Worm (Caenorhabditis elegans) whole organism, mixed stage, embryonic: ENCODE measurements around the gene ndx-6.

Experiments
- cnd-1 ChIP-seq: fragments of 200-800 bp; sonication (Bioruptor generic); optimal IDR thresholded peaks from 2 replicates; lab custom pipeline; 2018; ENCODE audit warnings: mild to moderate bottlenecking, missing genetic modification characterization, missing compliant biosample characterization
- lin-13 ChIP-seq: fragments of 150-350 bp; optimal IDR thresholded peaks from 2 replicates; lab custom pipeline; 2014; ENCODE audit warnings: missing biosample characterization, missing genetic modification characterization
- lsy-2 ChIP-seq: fragments of 150-350 bp; optimal IDR thresholded peaks from 2 replicates; lab custom pipeline; 2014; ENCODE audit warnings: missing biosample characterization, missing genetic modification characterization
- mep-1 ChIP-seq: fragments of 150-350 bp; optimal IDR thresholded peaks from 2 replicates; lab custom pipeline; 2017; ENCODE audit warnings: missing biosample characterization, missing genetic modification reagents, missing genetic modification characterization, inconsistent platforms
- nhr-28 ChIP-seq: fragments of 150-350 bp; optimal IDR thresholded peaks from 2 replicates; lab custom pipeline; 2014; ENCODE audit warnings: missing biosample characterization, missing genetic modification characterization
- nhr-76 ChIP-seq: sonication (generic microtip); optimal IDR thresholded peaks from 2 replicates; lab custom pipeline; 2017; ENCODE audit warnings: missing biosample characterization, missing genetic modification characterization
- pha-4 ChIP-seq: fragments of 150-350 bp; optimal IDR thresholded peaks from 2 replicates; lab custom pipeline; 2018; ENCODE audit warnings: missing biosample characterization, missing genetic modification reagents, missing genetic modification characterization
- snpc-4 ChIP-seq: fragments of 150-350 bp; optimal IDR thresholded peaks from 2 replicates; lab custom pipeline; 2014; ENCODE audit warnings: missing biosample characterization, missing genetic modification characterization
- sptf-1 ChIP-seq: sonication (generic microtip); optimal IDR thresholded peaks from 2 replicates; lab custom pipeline; 2017; ENCODE audit warnings: mild to moderate bottlenecking, missing genetic modification characterization, moderate library complexity, missing compliant biosample characterization
- tbx-8 ChIP-seq: fragments of 200-800 bp; sonication (Bioruptor generic); optimal IDR thresholded peaks from 2 replicates; lab custom pipeline; 2018; ENCODE audit warnings: mild to moderate bottlenecking, missing genetic modification characterization, moderate library complexity, missing compliant biosample characterization
- unc-62 ChIP-seq: fragments of 150-350 bp; optimal IDR thresholded peaks from 2 replicates; lab custom pipeline; 2014; ENCODE audit warnings: missing biosample characterization, missing genetic modification reagents, missing genetic modification characterization

DNA sequence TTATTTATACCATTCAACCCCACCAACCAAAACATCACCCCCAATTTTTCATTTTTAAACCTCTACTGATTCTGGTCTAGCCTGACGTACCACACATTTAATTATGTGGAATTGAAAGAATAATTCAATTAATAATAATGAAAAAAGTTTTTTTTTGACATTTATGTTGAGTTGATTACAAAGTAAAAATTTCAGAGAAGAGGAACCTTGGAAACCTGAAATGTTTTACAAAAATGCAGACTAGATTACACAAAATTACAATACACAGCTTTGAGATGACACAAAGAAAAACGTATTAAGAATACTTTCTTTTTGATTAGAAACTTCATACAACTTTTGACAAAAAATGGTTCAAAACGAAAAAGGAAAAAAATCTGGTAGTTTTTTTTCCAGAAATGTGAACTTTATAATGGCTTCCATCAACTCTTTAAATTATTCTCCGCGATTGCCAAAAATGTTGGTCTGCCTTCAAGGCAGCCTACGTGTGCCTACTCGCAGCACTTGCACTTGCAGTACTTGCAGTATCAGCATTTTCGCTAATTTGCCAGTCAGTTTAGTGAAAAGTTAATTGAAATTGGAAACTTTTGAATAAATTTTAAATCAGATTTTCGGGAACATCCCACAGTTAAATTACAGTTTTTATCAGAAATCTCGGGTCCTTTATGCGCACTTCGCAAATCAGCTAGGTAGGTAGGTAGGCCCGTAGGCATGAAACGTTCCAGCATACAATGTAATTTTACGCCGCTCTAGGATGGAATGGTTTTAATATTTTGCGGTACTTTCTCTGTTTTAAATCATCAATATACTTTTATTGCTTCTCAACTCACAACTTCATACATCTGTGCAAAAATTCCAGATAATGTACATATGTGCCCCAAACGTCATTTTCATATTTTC is 48.8 kb downstream of the ndx-6 start:
- TF ChIP-seq cnd-1 (tag; lab: Kevin White, UChicago) = no peak
- TF ChIP-seq pha-4 (tag; lab: Kevin White, UChicago) = no peak
- TF ChIP-seq snpc-4 = no peak
- no peak for TF ChIP-seq unc-62 (GFP tag; lab: Kevin White, UChicago)
- no peak for TF ChIP-seq nhr-76 (tag; lab: Kevin White, UChicago)
- no peak for TF ChIP-seq mep-1
- no peak for TF ChIP-seq sptf-1
- no peak for TF ChIP-seq lsy-2 (tag; lab: Kevin White, UChicago)
- TF ChIP-seq nhr-28 (tag; lab: Kevin White, UChicago) = no peak
- no peak for TF ChIP-seq lin-13 (tag; lab: Kevin White, UChicago)
- TF ChIP-seq tbx-8 (GFP tag; lab: Kevin White, UChicago) = no peak
